Worm (Caenorhabditis elegans) whole organism, early embryonic: ENCODE measurements around the gene R08A2.1.

Experiments used
- B0310.2 ChIP-seq: sonication (generic microtip); optimal IDR thresholded peaks from 2 replicates; lab custom pipeline; 2016; ENCODE audit warnings: mild to moderate bottlenecking, missing genetic modification characterization, missing compliant biosample characterization
- aly-1 ChIP-seq: sonication (generic microtip); optimal IDR thresholded peaks from 2 replicates; lab custom pipeline; 2016; ENCODE audit warnings: missing genetic modification characterization, missing compliant biosample characterization
- ama-1 ChIP-seq: fragments of 150-350 bp; optimal IDR thresholded peaks from 2 replicates; lab custom pipeline; 2014
- ceh-13 ChIP-seq: fragments of 200-800 bp; sonication (Bioruptor generic); optimal IDR thresholded peaks from 2 replicates; lab custom pipeline; 2018; ENCODE audit warnings: mild to moderate bottlenecking, missing genetic modification characterization, missing compliant biosample characterization
- ceh-36 ChIP-seq: sonication (generic microtip); optimal IDR thresholded peaks from 2 replicates; lab custom pipeline; 2016; ENCODE audit warnings: missing genetic modification characterization, inconsistent platforms, missing compliant biosample characterization
- ets-7 ChIP-seq: sonication (generic microtip); optimal IDR thresholded peaks from 2 replicates; lab custom pipeline; 2016; ENCODE audit warnings: missing genotype, missing genetic modification characterization, missing compliant biosample characterization
- flt-1 ChIP-seq: fragments of 200-800 bp; sonication (Bioruptor generic); IDR thresholded peaks from 2 replicates; pipeline ENCODE4 v1.3.6; 2022; ENCODE audit warnings: missing genetic modification characterization, missing compliant biosample characterization
- hmbx-1 ChIP-seq: sonication (generic microtip); optimal IDR thresholded peaks from 2 replicates; lab custom pipeline; 2016; ENCODE audit warnings: mild to moderate bottlenecking, missing genetic modification characterization, missing compliant biosample characterization
- hmg-4 ChIP-seq: fragments of 200-800 bp; sonication (Bioruptor generic); optimal IDR thresholded peaks from 2 replicates; lab custom pipeline; 2018; ENCODE audit warnings: mild to moderate bottlenecking, missing genetic modification characterization, missing compliant biosample characterization
- sea-1 ChIP-seq: fragments of 200-800 bp; sonication (Bioruptor generic); conservative IDR thresholded peaks from 2 replicates; pipeline ENCODE4 v1.3.6; 2022; ENCODE audit warnings: missing genetic modification characterization, missing compliant biosample characterization
- tbx-11 ChIP-seq: fragments of 200-800 bp; sonication (Bioruptor generic); IDR thresholded peaks from 2 replicates; pipeline ENCODE4 v1.3.6; 2022; ENCODE audit warnings: missing genetic modification characterization, missing compliant biosample characterization
- tra-4 ChIP-seq: sonication (generic microtip); optimal IDR thresholded peaks from 2 replicates; lab custom pipeline; 2017; ENCODE audit warnings: missing genetic modification characterization, missing compliant biosample characterization

- no peak for TF ChIP-seq hmg-4
- TF ChIP-seq ama-1 = no peak
- no peak for TF ChIP-seq sea-1
- TF ChIP-seq aly-1 (tag; lab: Kevin White, UChicago) = no peak
- no peak for TF ChIP-seq ceh-36
- no peak for TF ChIP-seq hmbx-1
- no peak for TF ChIP-seq ets-7 (tag; lab: Kevin White, UChicago)
- TF ChIP-seq tra-4 (tag; lab: Kevin White, UChicago) = no peak
- no peak for TF ChIP-seq tbx-11
- TF ChIP-seq flt-1 (GFP tag; lab: Robert Waterston, UW) = no peak
- TF ChIP-seq B0310.2 (tag; lab: Kevin White, UChicago) = no peak
- TF ChIP-seq ceh-13 (GFP tag; lab: Kevin White, UChicago) = no peak
Observed at ce11 chrV:14698666-14699065, 20.7 kb downstream of the R08A2.1 start, which contains the start of gene set-5.
